Worm (Caenorhabditis elegans) whole organism, midembryonic: Measurements from ENCODE around the gene K02F6.1.

Source experiments
- T22C8.4 ChIP-seq: fragments of 200-800 bp; sonication (Bioruptor generic); IDR thresholded peaks from 2 replicates; pipeline ENCODE4 v1.3.6; 2022; ENCODE audit warnings: missing genetic modification characterization, missing compliant biosample characterization
- cog-1 ChIP-seq: sonication (generic microtip); optimal IDR thresholded peaks from 2 replicates; lab custom pipeline; 2016; ENCODE audit warnings: missing genetic modification characterization, missing compliant biosample characterization
- tab-1 ChIP-seq: fragments of 200-800 bp; sonication (Bioruptor generic); IDR thresholded peaks from 2 replicates; pipeline ENCODE4 v1.3.6; 2022; ENCODE audit warnings: missing genetic modification characterization, missing compliant biosample characterization
- ztf-29 ChIP-seq: fragments of 200-800 bp; sonication (Bioruptor generic); IDR thresholded peaks from 2 replicates; pipeline ENCODE4 v1.3.6; 2022; ENCODE audit warnings: missing genetic modification reagents, missing genetic modification characterization, missing compliant biosample characterization

DNA sequence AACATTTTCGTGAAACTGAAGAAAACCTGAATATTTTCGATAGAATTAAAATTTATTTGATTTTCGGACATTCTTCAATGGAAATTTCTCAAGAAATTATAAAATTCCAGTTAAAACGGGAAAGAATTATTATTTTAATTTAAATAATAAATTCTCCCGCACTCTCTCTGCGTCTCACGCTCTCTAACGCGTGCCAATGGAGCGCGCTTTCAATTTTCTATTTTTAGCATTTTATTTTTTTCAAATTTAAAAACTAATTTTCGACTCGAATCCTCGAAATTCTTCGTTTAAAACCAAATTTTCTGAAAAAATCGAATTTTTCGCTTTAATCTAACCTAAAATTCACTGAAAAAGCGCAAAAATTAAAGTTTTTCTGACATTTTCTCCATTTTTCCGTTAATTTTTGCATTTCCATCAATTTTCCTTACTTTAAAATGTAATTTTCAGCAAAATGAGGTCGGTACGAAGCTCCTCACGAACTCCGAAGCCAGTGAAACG is 49.3 kb upstream of the K02F6.1 start, which contains the start of gene gbas-1:
- TF ChIP-seq T22C8.4: no peak
- no peak for TF ChIP-seq tab-1 (GFP tag; lab: Robert Waterston, UW)
- TF ChIP-seq cog-1 (tag; lab: Kevin White, UChicago): no peak
- no peak for TF ChIP-seq ztf-29
